Worm (Caenorhabditis elegans) whole organism, L1 larva: Measurements from ENCODE around the gene sra-26.

Source experiments
- C34B4.2 ChIP-seq: sonication (generic microtip); optimal IDR thresholded peaks from 2 replicates; lab custom pipeline; 2017; ENCODE audit warnings: mild to moderate bottlenecking, missing genetic modification characterization, missing compliant biosample characterization
- F16B12.6 ChIP-seq: fragments of 150-350 bp; optimal IDR thresholded peaks from 2 replicates; lab custom pipeline; 2014; ENCODE audit warnings: missing biosample characterization, missing genetic modification characterization
- Y116A8C.19 ChIP-seq: sonication (generic microtip); optimal IDR thresholded peaks from 2 replicates; lab custom pipeline; 2016; ENCODE audit warnings: missing compliant biosample characterization, missing genetic modification characterization, borderline replicate concordance
- blmp-1 ChIP-seq: fragments of 150-350 bp; optimal IDR thresholded peaks from 2 replicates; lab custom pipeline; 2014; ENCODE audit warnings: missing biosample characterization, missing genetic modification characterization
- ceh-8 ChIP-seq: fragments of 200-800 bp; sonication (Bioruptor generic); optimal IDR thresholded peaks from 2 replicates; lab custom pipeline; 2018; ENCODE audit warnings: mild to moderate bottlenecking, missing genetic modification characterization, moderate library complexity, missing compliant biosample characterization
- ceh-88 ChIP-seq: fragments of 200-800 bp; sonication (Bioruptor generic); IDR thresholded peaks from 2 replicates; pipeline ENCODE4 v1.3.6; 2022; ENCODE audit warnings: missing genetic modification characterization, missing compliant biosample characterization
- ceh-90 ChIP-seq: sonication (generic microtip); optimal IDR thresholded peaks from 2 replicates; lab custom pipeline; 2016; ENCODE audit warnings: missing genetic modification characterization, missing compliant biosample characterization
- dpl-1 ChIP-seq, 3 experiments: fragments of 150-350 bp in 2 of 3; sonication (generic microtip) in 1 of 3; optimal IDR thresholded peaks; 2 replicates each; lab custom pipeline; 2014 to 2017; ENCODE audit warnings: missing biosample characterization in 3 of 3, missing genetic modification characterization in 3 of 3, missing genetic modification reagents in 3 of 3
- dsc-1 ChIP-seq: sonication (generic microtip); optimal IDR thresholded peaks from 2 replicates; lab custom pipeline; 2016; ENCODE audit warnings: mild to moderate bottlenecking, missing genetic modification characterization, missing compliant biosample characterization
- efl-1 ChIP-seq, 4 experiments: fragments of 150-350 bp; optimal IDR thresholded peaks in 3 of 4; peaks in 1 of 4; 1 replicate in 1 of 4; 2 replicates in 3 of 4; lab custom pipeline; 2014; ENCODE audit warnings: missing biosample characterization in 2 of 4, missing genetic modification characterization in 2 of 4, missing genetic modification reagents in 2 of 4
- egl-13 ChIP-seq: sonication (generic microtip); optimal IDR thresholded peaks from 2 replicates; lab custom pipeline; 2016; ENCODE audit warnings: missing genotype, missing genetic modification reagents, missing genetic modification characterization, missing compliant biosample characterization
- elt-3 ChIP-seq, 6 experiments: fragments of 150-350 bp in 1 of 6; sonication (generic microtip); optimal IDR thresholded peaks; 2 replicates each; lab custom pipeline; 2017 to 2018; ENCODE audit warnings: missing biosample characterization in 6 of 6, missing genetic modification characterization in 6 of 6, inconsistent platforms in 1 of 6
- ets-5 ChIP-seq: fragments of 200-800 bp; sonication (Bioruptor generic); IDR thresholded peaks from 2 replicates; pipeline ENCODE4 v1.3.6; 2022; ENCODE audit warnings: missing genetic modification characterization, missing compliant biosample characterization
- fkh-10 ChIP-seq: sonication (generic microtip); optimal IDR thresholded peaks from 2 replicates; lab custom pipeline; 2017; ENCODE audit warnings: missing biosample characterization, missing genetic modification reagents, missing genetic modification characterization
- fkh-4 ChIP-seq: sonication (generic microtip); optimal IDR thresholded peaks from 2 replicates; lab custom pipeline; 2016; ENCODE audit warnings: missing compliant biosample characterization, missing genetic modification characterization, borderline replicate concordance
- fos-1 ChIP-seq: fragments of 150-350 bp; optimal IDR thresholded peaks from 2 replicates; lab custom pipeline; 2014; ENCODE audit warnings: missing biosample characterization, missing genetic modification characterization
- hlh-4 ChIP-seq: sonication (generic microtip); optimal IDR thresholded peaks from 2 replicates; lab custom pipeline; 2016; ENCODE audit warnings: mild to moderate bottlenecking, missing genetic modification characterization, missing compliant biosample characterization
- irx-1 ChIP-seq: sonication (generic microtip); optimal IDR thresholded peaks from 2 replicates; lab custom pipeline; 2016; ENCODE audit warnings: missing genetic modification characterization, missing compliant biosample characterization
- isw-1 ChIP-seq: fragments of 200-800 bp; sonication (Bioruptor generic); IDR thresholded peaks from 2 replicates; pipeline ENCODE4 v1.3.6; 2022; ENCODE audit warnings: missing genetic modification characterization, missing compliant biosample characterization
- jun-1 ChIP-seq: fragments of 150-350 bp; optimal IDR thresholded peaks from 2 replicates; lab custom pipeline; 2014; ENCODE audit warnings: missing biosample characterization, missing genetic modification reagents, missing genetic modification characterization
- lin-15B ChIP-seq: fragments of 150-350 bp; sonication (generic microtip); optimal IDR thresholded peaks from 3 replicates; lab custom pipeline; 2014; ENCODE audit warnings: missing biosample characterization, missing genetic modification characterization
- lin-35 ChIP-seq, 2 experiments: fragments of 150-350 bp; optimal IDR thresholded peaks; 2 replicates each; lab custom pipeline; 2014; ENCODE audit warnings: missing biosample characterization in 2 of 2, missing genetic modification characterization in 2 of 2, missing genetic modification reagents in 2 of 2
- lin-39 ChIP-seq: fragments of 150-350 bp; optimal IDR thresholded peaks from 2 replicates; lab custom pipeline; 2014; ENCODE audit warnings: missing biosample characterization, missing genetic modification reagents, missing genetic modification characterization
- lir-3 ChIP-seq: sonication (generic microtip); optimal IDR thresholded peaks from 2 replicates; lab custom pipeline; 2016; ENCODE audit warnings: mild to moderate bottlenecking, missing genetic modification characterization, moderate library complexity, missing compliant biosample characterization; ENCODE audit not compliant: poor library complexity
- mab-9 ChIP-seq: fragments of 200-800 bp; sonication (Bioruptor generic); IDR thresholded peaks from 2 replicates; pipeline ENCODE4 v1.3.6; 2022; ENCODE audit warnings: missing genetic modification reagents, missing genetic modification characterization, missing compliant biosample characterization
- mef-2 ChIP-seq: fragments of 150-350 bp; optimal IDR thresholded peaks from 2 replicates; lab custom pipeline; 2014; ENCODE audit warnings: missing biosample characterization, missing genetic modification characterization
- mep-1 ChIP-seq: fragments of 150-350 bp; optimal IDR thresholded peaks from 2 replicates; lab custom pipeline; 2014; ENCODE audit warnings: missing biosample characterization, missing genetic modification characterization
- nhr-12 ChIP-seq: sonication (generic microtip); optimal IDR thresholded peaks from 2 replicates; lab custom pipeline; 2017; ENCODE audit warnings: missing biosample characterization, missing genetic modification characterization
- nhr-19 ChIP-seq: fragments of 200-800 bp; sonication (Bioruptor generic); conservative IDR thresholded peaks from 2 replicates; pipeline ENCODE4 v1.3.6; 2022; ENCODE audit warnings: missing genetic modification characterization, missing compliant biosample characterization
- nhr-20 ChIP-seq: sonication (generic microtip); optimal IDR thresholded peaks from 2 replicates; lab custom pipeline; 2016; ENCODE audit warnings: mild to moderate bottlenecking, missing genetic modification characterization, missing compliant biosample characterization
- nhr-71 ChIP-seq: sonication (generic microtip); optimal IDR thresholded peaks from 2 replicates; lab custom pipeline; 2016; ENCODE audit warnings: mild to moderate bottlenecking, missing genetic modification characterization, moderate library complexity, missing compliant biosample characterization
- nhr-76 ChIP-seq: sonication (generic microtip); optimal IDR thresholded peaks from 2 replicates; lab custom pipeline; 2017; ENCODE audit warnings: missing biosample characterization, missing genetic modification characterization
- nhr-77 ChIP-seq: fragments of 150-350 bp; optimal IDR thresholded peaks from 2 replicates; lab custom pipeline; 2014; ENCODE audit warnings: missing biosample characterization, missing genetic modification characterization
- nhr-84 ChIP-seq: sonication (generic microtip); optimal IDR thresholded peaks from 2 replicates; lab custom pipeline; 2017; ENCODE audit warnings: missing biosample characterization, missing genetic modification characterization
- nhr-85 ChIP-seq: sonication (generic microtip); peaks from one replicate; lab custom pipeline; 2016; ENCODE audit warnings: missing genetic modification characterization, inconsistent platforms, missing compliant biosample characterization
- nhr-90 ChIP-seq: sonication (generic microtip); optimal IDR thresholded peaks from 2 replicates; lab custom pipeline; 2016; ENCODE audit warnings: mild to moderate bottlenecking, missing genetic modification characterization, missing compliant biosample characterization; ENCODE audit not compliant: poor library complexity
- pag-3 ChIP-seq: sonication (generic microtip); optimal IDR thresholded peaks from 2 replicates; lab custom pipeline; 2017; ENCODE audit warnings: missing genetic modification characterization, mild to moderate bottlenecking, missing compliant biosample characterization, antibody characterized with exemption, borderline replicate concordance; ENCODE audit not compliant: insufficient read depth
- skn-1 ChIP-seq: fragments of 150-350 bp; optimal IDR thresholded peaks from 2 replicates; lab custom pipeline; 2014; ENCODE audit warnings: missing biosample characterization, missing genetic modification characterization
- snu-23 ChIP-seq: sonication (generic microtip); optimal IDR thresholded peaks from 2 replicates; lab custom pipeline; 2016; ENCODE audit warnings: missing genetic modification characterization, missing compliant biosample characterization
- sox-4 ChIP-seq: sonication (generic microtip); optimal IDR thresholded peaks from 2 replicates; lab custom pipeline; 2016; ENCODE audit warnings: missing genetic modification characterization, missing compliant biosample characterization
- tbx-2 ChIP-seq: sonication (generic microtip); optimal IDR thresholded peaks from 2 replicates; lab custom pipeline; 2016; ENCODE audit warnings: missing genetic modification characterization, missing compliant biosample characterization
- unc-130 ChIP-seq: fragments of 150-350 bp; optimal IDR thresholded peaks from 2 replicates; lab custom pipeline; 2017; ENCODE audit warnings: missing biosample characterization, missing genetic modification characterization, inconsistent platforms
- unc-30 ChIP-seq: sonication (generic microtip); optimal IDR thresholded peaks from 2 replicates; lab custom pipeline; 2017; ENCODE audit warnings: missing biosample characterization, missing genetic modification characterization
- unc-86 ChIP-seq: sonication (generic microtip); optimal IDR thresholded peaks from 2 replicates; lab custom pipeline; 2016; ENCODE audit warnings: missing genetic modification characterization, missing compliant biosample characterization
- vab-15 ChIP-seq: sonication (generic microtip); optimal IDR thresholded peaks from 2 replicates; lab custom pipeline; 2017; ENCODE audit warnings: missing genotype, mild to moderate bottlenecking, missing genetic modification characterization, missing compliant biosample characterization
- xbp-1 ChIP-seq: sonication (generic microtip); optimal IDR thresholded peaks from 2 replicates; lab custom pipeline; 2016; ENCODE audit warnings: missing genetic modification characterization, missing compliant biosample characterization
- zag-1 ChIP-seq: fragments of 150-350 bp; optimal IDR thresholded peaks from 2 replicates; lab custom pipeline; 2014; ENCODE audit warnings: missing biosample characterization, missing genetic modification characterization
- zip-4 ChIP-seq: fragments of 200-800 bp; sonication (Bioruptor generic); optimal IDR thresholded peaks from 2 replicates; lab custom pipeline; 2018; ENCODE audit warnings: mild to moderate bottlenecking, missing genetic modification characterization, moderate library complexity, missing compliant biosample characterization
- ztf-11 ChIP-seq, 2 experiments: sonication (generic microtip); optimal IDR thresholded peaks; 2 replicates each; lab custom pipeline; 2016 to 2017; ENCODE audit warnings: missing genetic modification characterization in 2 of 2, missing biosample characterization in 1 of 2, missing compliant biosample characterization in 1 of 2

Gene sra-26

DNA sequence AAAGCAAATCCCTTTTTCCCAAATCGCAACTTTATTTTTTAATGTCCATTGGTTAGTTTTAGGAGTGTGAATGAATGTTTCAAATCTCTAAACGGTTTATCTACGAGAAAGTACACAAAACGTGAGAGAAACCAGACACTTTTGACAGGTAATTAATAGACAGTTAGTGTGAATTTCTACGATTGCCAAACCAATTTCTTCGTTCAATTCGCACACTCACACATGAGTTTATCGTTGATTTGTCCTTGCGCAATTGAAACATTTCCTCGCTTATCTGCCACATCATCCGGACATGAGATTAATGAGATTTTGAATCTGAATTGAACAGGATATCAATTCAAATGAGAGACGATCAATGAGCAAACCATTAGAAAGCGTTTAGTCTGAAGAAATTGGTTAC, 41.4 kb downstream of the sra-26 start (continued):
- TF ChIP-seq nhr-90 (tag; lab: Kevin White, UChicago) (peak; percentile 1), ceh-8 (GFP tag; lab: Kevin White, UChicago) (no peak), blmp-1 (tag; lab: Kevin White, UChicago) (peak; percentile 54), nhr-85 (tag; lab: Kevin White, UChicago) (peak; percentile 87)

DNA sequence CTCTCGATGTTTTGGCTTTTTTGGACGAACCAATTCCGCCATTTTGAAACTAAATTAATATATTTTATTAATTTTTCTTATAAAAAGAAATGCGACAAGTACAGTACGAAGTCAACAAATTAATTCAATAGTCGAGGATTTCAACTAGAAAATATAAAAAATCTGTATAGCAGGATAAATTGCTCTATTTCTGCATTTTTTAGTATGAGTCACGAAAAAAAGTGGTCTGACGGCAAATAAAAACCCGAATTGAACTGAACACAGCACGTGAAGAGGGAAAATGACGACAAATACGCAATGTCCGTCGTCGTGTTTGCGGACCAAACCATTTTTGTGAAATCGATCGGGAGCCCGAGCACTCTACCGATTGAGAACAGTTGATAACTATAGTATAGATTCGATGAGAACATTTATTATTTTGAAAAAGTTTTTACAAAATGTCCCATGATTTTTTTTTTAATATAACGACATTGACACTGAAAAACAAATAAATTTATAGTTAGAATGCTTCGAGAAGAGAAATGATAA, 42.2 kb downstream of the sra-26 start, which contains the start of gene epg-5:
Gene epg-5, minus strand, starts transcription at position 51 of the 528 bp plus-strand sequence.
- TF ChIP-seq dpl-1 (GFP tag; optimal IDR thresholded peaks at IDR 0.05; lab: Kevin White, UChicago) (peak in 2 of 3 experiments; percentile 46 to 54), mef-2 (tag; lab: Kevin White, UChicago) (no peak), irx-1 (tag; lab: Kevin White, UChicago) (no peak), ztf-11 (tag; optimal IDR thresholded peaks at IDR 0.05; lab: Kevin White, UChicago) (no peak), efl-1 (optimal IDR thresholded peaks at IDR 0.05; lab: Kevin White, UChicago) (peak; percentile 42 to 54), efl-1 (GFP tag; optimal IDR thresholded peaks at IDR 0.05 in 1 of 2; lab: Kevin White, UChicago) (peak; percentile 53 to 80), nhr-84 (tag; lab: Kevin White, UChicago) (no peak), sox-4 (no peak), nhr-77 (tag; lab: Kevin White, UChicago) (no peak), zag-1 (tag; lab: Kevin White, UChicago) (no peak), fkh-4 (tag; lab: Kevin White, UChicago) (no peak), elt-3 (tag; optimal IDR thresholded peaks at IDR 0.05; lab: Kevin White, UChicago) (no peak), nhr-20 (tag; lab: Kevin White, UChicago) (peak; percentile 40), xbp-1 (tag; lab: Kevin White, UChicago) (no peak), ets-5 (GFP tag; lab: Robert Waterston, UW) (no peak), egl-13 (tag; lab: Kevin White, UChicago) (no peak), lin-15B (tag; lab: Kevin White, UChicago) (no peak), F16B12.6 (tag; lab: Kevin White, UChicago) (peak; percentile 89), hlh-4 (tag; lab: Kevin White, UChicago) (no peak), nhr-76 (tag; lab: Kevin White, UChicago) (no peak), Y116A8C.19 (tag; lab: Kevin White, UChicago) (no peak), zip-4 (GFP tag; lab: Kevin White, UChicago) (no peak), mab-9 (GFP tag; lab: Robert Waterston, UW) (no peak), ceh-90 (tag; lab: Kevin White, UChicago) (no peak), mep-1 (tag; lab: Kevin White, UChicago) (peak; percentile 65), nhr-85 (tag; lab: Kevin White, UChicago) (no peak), lin-35 (GFP tag; optimal IDR thresholded peaks at IDR 0.05; lab: Kevin White, UChicago) (peak; percentile 57 to 60), isw-1 (GFP tag; lab: Robert Waterston, UW) (no peak), blmp-1 (tag; lab: Kevin White, UChicago) (peak; percentile 41), unc-30 (tag; lab: Kevin White, UChicago) (no peak), fos-1 (tag; lab: Kevin White, UChicago) (no peak), dsc-1 (tag; lab: Kevin White, UChicago) (no peak), nhr-19 (GFP tag; lab: Robert Waterston, UW) (no peak), unc-130 (no peak), unc-86 (tag; lab: Kevin White, UChicago) (no peak), pag-3 (tag; lab: Kevin White, UChicago) (no peak), lir-3 (no peak), C34B4.2 (tag; lab: Kevin White, UChicago) (no peak), snu-23 (GFP tag; lab: Kevin White, UChicago) (peak; percentile 49), fkh-10 (no peak), nhr-12 (tag; lab: Kevin White, UChicago) (no peak), lin-39 (tag; lab: Kevin White, UChicago) (no peak), vab-15 (no peak), ceh-8 (GFP tag; lab: Kevin White, UChicago) (no peak), nhr-71 (tag; lab: Kevin White, UChicago) (peak; percentile 38), nhr-90 (tag; lab: Kevin White, UChicago) (no peak), skn-1 (no peak), ceh-88 (GFP tag; lab: Robert Waterston, UW) (no peak), jun-1 (no peak), tbx-2 (tag; lab: Kevin White, UChicago) (peak; percentile 8)
